Fruit fly (Drosophila melanogaster): ENCODE data around the gene CG17249.

Gene CG17249

DNA sequence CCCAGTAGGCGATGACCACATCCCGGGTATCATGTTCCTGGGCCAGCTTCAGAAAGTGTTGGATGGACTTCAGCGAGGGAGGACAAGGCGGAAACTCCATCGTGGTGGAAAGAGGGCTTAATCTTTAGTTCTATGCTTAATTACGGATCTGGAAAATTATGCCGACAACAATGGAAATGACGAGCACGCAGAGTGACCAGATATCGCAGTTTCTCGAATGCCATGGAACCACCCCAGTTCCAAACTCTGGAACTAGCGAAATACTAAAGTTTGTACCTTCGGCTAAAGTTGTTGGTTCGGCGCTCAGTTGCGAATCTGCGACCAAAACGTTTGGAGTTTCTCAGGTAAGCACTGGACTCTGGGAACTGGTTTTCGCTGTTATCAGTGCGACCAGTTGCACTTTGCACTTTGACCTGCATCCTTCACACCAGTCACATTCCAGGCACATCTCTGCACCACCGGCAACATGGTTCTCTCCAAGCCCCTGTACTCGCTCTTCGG lies 5.5 kb upstream of the CG17249 start, which contains the start of the genes CG7970 and Vta1:
Gene CG7970, plus strand, starts transcription at position 51 of the 501 bp plus-strand sequence.
Gene Vta1, minus strand, starts transcription at position 201 of the 501 bp plus-strand sequence.
- TF ChIP-seq D1 (tag; optimal IDR thresholded peaks at IDR 0.05) (no peak), CG8301 (tag; optimal IDR thresholded peaks at IDR 0.05) (no peak), CG4496 (GFP tag; IDR thresholded peaks at IDR 0.05) (peak; percentile 78), Ets98B (GFP tag; IDR thresholded peaks at IDR 0.05) (peak; percentile 77), CG34367 (tag; optimal IDR thresholded peaks at IDR 0.05) (peak; percentile 36), fd96Ca (GFP tag; IDR thresholded peaks at IDR 0.05) (no peak), CG15710 (tag; optimal IDR thresholded peaks at IDR 0.05) (peak; percentile 45), CG32121 (GFP tag; IDR thresholded peaks at IDR 0.05) (peak; percentile 63; the same call in 1 of the 2 replicates), gl (tag; optimal IDR thresholded peaks at IDR 0.05) (peak; percentile 88), CG12605 (GFP tag; IDR thresholded peaks at IDR 0.05) (peak; percentile 88)

dm6 chr3L:1649363-1649762 lies 2.1 kb upstream of the CG17249 start:
- no peak for TF ChIP-seq CG8159 (tag; optimal IDR thresholded peaks at IDR 0.05)
- no peak for TF ChIP-seq CG17806 (tag; optimal IDR thresholded peaks at IDR 0.05)
- 0 out of 2 replicates have a peak, but pooled peaks have one; percentile 14 for TF ChIP-seq CG32121 (GFP tag; IDR thresholded peaks at IDR 0.05)
- no peak for TF ChIP-seq CG12605 (GFP tag; IDR thresholded peaks at IDR 0.05)

DNA sequence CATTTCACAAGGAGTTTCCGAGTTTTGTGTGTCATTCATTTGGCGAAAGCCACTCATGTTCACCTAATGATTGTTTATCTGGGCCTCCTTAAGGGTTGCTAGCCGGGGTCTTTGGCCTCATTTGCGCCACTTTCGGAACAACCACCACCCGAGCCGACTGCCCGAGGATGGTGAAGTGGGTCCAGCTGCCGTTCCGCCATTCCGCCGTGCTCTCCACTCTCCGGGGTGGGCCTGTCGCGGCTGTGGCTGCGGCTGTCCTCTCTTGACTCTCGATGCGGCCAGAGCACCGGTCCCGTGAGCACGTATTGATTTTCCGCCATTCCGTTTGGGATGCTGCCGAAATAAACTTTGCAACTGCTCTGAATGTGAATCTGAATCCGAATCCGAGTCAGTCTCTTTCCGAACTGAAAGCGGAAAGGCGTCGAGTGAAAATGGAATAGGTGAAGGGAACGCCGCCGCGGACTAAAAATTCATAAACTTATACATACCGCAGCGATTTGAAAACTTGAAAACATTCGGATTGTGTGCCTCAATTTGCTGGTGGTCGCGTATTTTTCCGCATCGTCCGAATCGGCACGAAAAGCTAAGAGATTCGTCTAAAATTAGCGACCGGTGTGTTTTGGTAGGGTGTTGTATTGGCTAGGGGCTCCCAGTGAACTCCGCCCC lies 1.6 kb upstream of the CG17249 start, which contains the start of gene CG13920:
Gene CG13920, plus strand, starts transcription at position 255 of the 666 bp plus-strand sequence.
- TF ChIP-seq CG34367 (tag; optimal IDR thresholded peaks at IDR 0.05) (no peak), CG10348 (GFP tag; IDR thresholded peaks at IDR 0.05) (no peak), EcR (GFP tag; optimal IDR thresholded peaks at IDR 0.05) (peak; percentile 86)

- peak; percentile 95 for TF ChIP-seq CG9948 (tag; optimal IDR thresholded peaks at IDR 0.05)
- peak; percentile 95 for TF ChIP-seq CG17806 (tag; optimal IDR thresholded peaks at IDR 0.05)
- peak; percentile 53 for TF ChIP-seq EcR (GFP tag; optimal IDR thresholded peaks at IDR 0.05)
- peak; percentile 98 for TF ChIP-seq CG32121 (GFP tag; IDR thresholded peaks at IDR 0.05)
- peak; percentile 98 for TF ChIP-seq Pif1B (GFP tag; optimal IDR thresholded peaks at IDR 0.05)
- peak; percentile 95 for TF ChIP-seq fd96Ca (GFP tag; IDR thresholded peaks at IDR 0.05)
- TF ChIP-seq Pif1A (GFP tag; optimal IDR thresholded peaks at IDR 0.05), result peak; percentile 99
- peak; percentile 92 for TF ChIP-seq gl (tag; optimal IDR thresholded peaks at IDR 0.05)
- peak; percentile 91 for TF ChIP-seq CG10348 (GFP tag; IDR thresholded peaks at IDR 0.05)
- peak; percentile 95 for TF ChIP-seq CG8301 (tag; optimal IDR thresholded peaks at IDR 0.05)
- TF ChIP-seq rn (GFP tag; IDR thresholded peaks at IDR 0.05), result peak; percentile 96
- TF ChIP-seq CG12605 (GFP tag; IDR thresholded peaks at IDR 0.05), result peak; percentile 95
- no peak for TF ChIP-seq CG13204 (GFP tag; optimal IDR thresholded peaks at IDR 0.05)
- peak; percentile 98 for TF ChIP-seq Snoo (tag; optimal IDR thresholded peaks at IDR 0.05)
- peak; percentile 98 for TF ChIP-seq CG15710 (tag; optimal IDR thresholded peaks at IDR 0.05)
- TF ChIP-seq D1 (tag; optimal IDR thresholded peaks at IDR 0.05), result no peak
- TF ChIP-seq CG14655 (GFP tag; optimal IDR thresholded peaks at IDR 0.05), result peak; percentile 94
- TF ChIP-seq Ets98B (GFP tag; IDR thresholded peaks at IDR 0.05), result peak; percentile 98
- TF ChIP-seq CG4496 (GFP tag; IDR thresholded peaks at IDR 0.05), result peak; percentile 98
- TF ChIP-seq CG8159 (tag; optimal IDR thresholded peaks at IDR 0.05), result peak; percentile 96
- TF ChIP-seq CG34367 (tag; optimal IDR thresholded peaks at IDR 0.05), result peak; percentile 97
These were observed 2.2 kb downstream of the CG17249 start, which contains the start of the genes alphaCOP and CG13919 for dm6 chr3L:1644920-1645567. Gene alphaCOP (minus strand): TSS chr3L:1645199. Gene CG13919 (plus strand): TSS chr3L:1645467.

dm6 chr3L:1639185-1639812 lies 8.0 kb downstream of the CG17249 start, which contains the start of the genes Mettl2 and Bgb:
Gene Mettl2 (minus strand): TSS chr3L:1639235.
Gene Bgb (plus strand): TSS chr3L:1639711.
- TF ChIP-seq CG10348 (GFP tag; IDR thresholded peaks at IDR 0.05), result no peak
- TF ChIP-seq D1 (tag; optimal IDR thresholded peaks at IDR 0.05), result no peak
- peak; percentile 69 for TF ChIP-seq CG9948 (tag; optimal IDR thresholded peaks at IDR 0.05)
- peak; percentile 57 for TF ChIP-seq rn (GFP tag; IDR thresholded peaks at IDR 0.05)
- no peak; the same call in 1 of the 2 replicates for TF ChIP-seq CG32121 (GFP tag; IDR thresholded peaks at IDR 0.05)
- TF ChIP-seq CG17806 (tag; optimal IDR thresholded peaks at IDR 0.05), result peak; percentile 66
- peak; percentile 57; the same call in 1 of the 2 replicates for TF ChIP-seq Ets98B (GFP tag; IDR thresholded peaks at IDR 0.05)
- TF ChIP-seq gl (tag; optimal IDR thresholded peaks at IDR 0.05), result no peak
- no peak for TF ChIP-seq Pif1B (GFP tag; optimal IDR thresholded peaks at IDR 0.05)
- TF ChIP-seq CG8301 (tag; optimal IDR thresholded peaks at IDR 0.05), result no peak
- TF ChIP-seq Pif1A (GFP tag; optimal IDR thresholded peaks at IDR 0.05), result no peak
- peak; percentile 75 for TF ChIP-seq CG8159 (tag; optimal IDR thresholded peaks at IDR 0.05)
- TF ChIP-seq CG12605 (GFP tag; IDR thresholded peaks at IDR 0.05), result 0 out of 2 replicates have a peak, but pooled peaks have one; percentile 33
- peak; percentile 84 for TF ChIP-seq CG4496 (GFP tag; IDR thresholded peaks at IDR 0.05)
- peak; percentile 66 for TF ChIP-seq Snoo (tag; optimal IDR thresholded peaks at IDR 0.05)
- peak; percentile 68 for TF ChIP-seq CG15710 (tag; optimal IDR thresholded peaks at IDR 0.05)
- peak; percentile 50; the same call in 1 of the 3 replicates for TF ChIP-seq fd96Ca (GFP tag; IDR thresholded peaks at IDR 0.05)
- no peak for TF ChIP-seq CG13204 (GFP tag; optimal IDR thresholded peaks at IDR 0.05)
- no peak for TF ChIP-seq CG14655 (GFP tag; optimal IDR thresholded peaks at IDR 0.05)
- TF ChIP-seq EcR (GFP tag; optimal IDR thresholded peaks at IDR 0.05), result no peak
- TF ChIP-seq CG34367 (tag; optimal IDR thresholded peaks at IDR 0.05), result peak; percentile 31
